Worm (Caenorhabditis elegans): ENCODE measurements around the gene ZK856.7.

DNA sequence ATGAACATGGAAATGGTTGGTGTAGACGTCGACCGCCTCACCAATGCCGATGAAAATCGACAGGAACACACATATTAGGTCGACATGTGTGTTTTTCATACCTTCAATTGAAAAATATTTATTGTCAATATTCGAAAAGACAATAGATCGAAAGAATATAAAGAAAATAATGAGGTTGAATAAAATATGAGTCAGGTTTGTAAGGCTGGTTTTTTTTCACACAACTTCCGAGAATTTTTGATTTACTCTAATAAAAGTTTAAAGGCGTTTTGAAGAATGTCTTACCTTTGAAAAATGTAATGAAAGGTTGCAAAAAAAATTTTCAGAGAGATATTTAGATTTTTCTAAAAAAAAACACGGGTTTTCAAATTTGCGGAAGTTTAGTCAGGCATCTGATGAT lies 28.2 kb upstream of the ZK856.7 start, which contains the start of gene egl-3:
- TF ChIP-seq cog-1 (tag; optimal IDR thresholded peaks at IDR 0.05) (no peak), tab-1 (GFP tag; IDR thresholded peaks at IDR 0.05) (no peak), T22C8.4 (GFP tag; IDR thresholded peaks at IDR 0.05) (no peak), ztf-23 (GFP tag; IDR thresholded peaks at IDR 0.05) (no peak), ztf-29 (GFP tag; IDR thresholded peaks at IDR 0.05) (no peak), med-1 (GFP tag; optimal IDR thresholded peaks at IDR 0.05; ENCODE audit: insufficient read depth) (no peak), klf-2 (GFP tag; conservative IDR thresholded peaks at IDR 0.05) (no peak), ref-1 (GFP tag; conservative IDR thresholded peaks at IDR 0.05) (no peak), flt-1 (GFP tag; IDR thresholded peaks at IDR 0.05) (no peak)
